Fruit fly (Drosophila melanogaster) whole organism, embryonic: ENCODE measurements around the gene Slu7.

ENCODE experiments used
- Abd-B ChIP-seq: fragments of 200-800 bp; sonication (Bioruptor generic); optimal IDR thresholded peaks from 2 replicates; lab custom pipeline; 2018; ENCODE audit warnings: missing biosample characterization, mild to moderate bottlenecking, missing genetic modification characterization, moderate library complexity
- BEAF-32 ChIP-seq: fragments of 200-800 bp; sonication (Bioruptor generic); optimal IDR thresholded peaks from 3 replicates; lab custom pipeline; 2017; ENCODE audit warnings: missing biosample characterization, missing genetic modification characterization, mild to moderate bottlenecking, moderate library complexity, missing genetic modification reagents
- CG10267 ChIP-seq: fragments of 200-800 bp; sonication (Bioruptor generic); optimal IDR thresholded peaks from 2 replicates; lab custom pipeline; 2018; ENCODE audit warnings: missing biosample characterization, mild to moderate bottlenecking, missing genetic modification characterization, moderate library complexity
- CG12219 ChIP-seq: fragments of 200-800 bp; sonication (Bioruptor generic); optimal IDR thresholded peaks from 3 replicates; lab custom pipeline; 2018; ENCODE audit warnings: missing biosample characterization, mild to moderate bottlenecking, missing genetic modification characterization
- CG15479 ChIP-seq: fragments of 200-800 bp; sonication (Bioruptor generic); optimal IDR thresholded peaks from 3 replicates; lab custom pipeline; 2019; ENCODE audit warnings: missing biosample characterization, mild to moderate bottlenecking, missing genetic modification characterization, moderate library complexity
- CG15601 ChIP-seq: fragments of 200-800 bp; sonication (Bioruptor generic); optimal IDR thresholded peaks from 3 replicates; lab custom pipeline; 2019; ENCODE audit warnings: missing biosample characterization, mild to moderate bottlenecking, missing genetic modification characterization, moderate library complexity
- CG18011 ChIP-seq: fragments of 200-800 bp; sonication (Bioruptor generic); optimal IDR thresholded peaks from 2 replicates; lab custom pipeline; 2017; ENCODE audit warnings: missing biosample characterization, missing genetic modification characterization, mild to moderate bottlenecking, moderate library complexity, missing genotype
- CG30431 ChIP-seq: fragments of 200-800 bp; sonication (Bioruptor generic); optimal IDR thresholded peaks from 2 replicates; lab custom pipeline; 2017; ENCODE audit warnings: missing biosample characterization, missing genetic modification characterization
- CG3163 ChIP-seq: fragments of 200-800 bp; sonication (Bioruptor generic); optimal IDR thresholded peaks from 3 replicates; lab custom pipeline; 2016; ENCODE audit warnings: missing biosample characterization, missing genetic modification characterization
- CG34224 ChIP-seq: fragments of 200-800 bp; sonication (Bioruptor generic); IDR thresholded peaks from 3 replicates; pipeline ENCODE4 v1.3.6; 2022; ENCODE audit warnings: missing biosample characterization, missing genetic modification characterization; ENCODE audit not compliant: partially characterized antibody
- CG3726 ChIP-seq: fragments of 200-800 bp; sonication (Bioruptor generic); IDR thresholded peaks from 3 replicates; pipeline ENCODE4, ENCODE4 v1.3.6; 2022; ENCODE audit warnings: missing biosample characterization, missing genetic modification characterization
- CG3838 ChIP-seq: fragments of 200-800 bp; sonication (Bioruptor generic); optimal IDR thresholded peaks from 3 replicates; lab custom pipeline; 2016; ENCODE audit warnings: missing biosample characterization, missing genetic modification characterization
- CG4282 ChIP-seq: fragments of 200-800 bp; sonication (Bioruptor generic); optimal IDR thresholded peaks from 2 replicates; lab custom pipeline; 2016; ENCODE audit warnings: missing biosample characterization, missing genetic modification characterization
- CG5180 ChIP-seq: fragments of 200-800 bp; sonication (Bioruptor generic); optimal IDR thresholded peaks from 3 replicates; lab custom pipeline; 2017; ENCODE audit warnings: missing biosample characterization, missing genetic modification characterization, mild to moderate bottlenecking, moderate library complexity, missing genetic modification reagents
- CG7786 ChIP-seq: fragments of 200-800 bp; sonication (Bioruptor generic); optimal IDR thresholded peaks from 2 replicates; lab custom pipeline; 2016; ENCODE audit warnings: missing biosample characterization, missing genetic modification characterization
- CG8290 ChIP-seq, 3 experiments: fragments of 200-800 bp; sonication (Bioruptor generic); optimal IDR thresholded peaks; 2 replicates each; lab custom pipeline; 2016 to 2019; ENCODE audit warnings: missing biosample characterization in 3 of 3, missing genetic modification characterization in 3 of 3, mild to moderate bottlenecking in 2 of 3, moderate library complexity in 1 of 3
- CHES-1-like ChIP-seq: fragments of 200-800 bp; sonication (Bioruptor generic); optimal IDR thresholded peaks from 2 replicates; lab custom pipeline; 2016; ENCODE audit warnings: missing biosample characterization, missing genetic modification characterization
- Chrac-16 ChIP-seq: fragments of 200-800 bp; sonication (Bioruptor generic); optimal IDR thresholded peaks from 3 replicates; lab custom pipeline; 2016; ENCODE audit warnings: missing biosample characterization, missing genetic modification characterization
- Deaf1 ChIP-seq: fragments of 200-800 bp; optimal IDR thresholded peaks from 3 replicates; lab custom pipeline; 2019; ENCODE audit warnings: missing biosample characterization, mild to moderate bottlenecking, missing genetic modification characterization, moderate library complexity
- Doc3 ChIP-seq: fragments of 200-800 bp; sonication (Bioruptor generic); IDR thresholded peaks from 3 replicates; pipeline ENCODE4 v1.3.6; 2022; ENCODE audit warnings: missing biosample characterization, missing genetic modification characterization; ENCODE audit not compliant: partially characterized antibody
- Dp ChIP-seq: fragments of 200-800 bp; sonication (Bioruptor generic); optimal IDR thresholded peaks from 2 replicates; lab custom pipeline; 2018; ENCODE audit warnings: missing biosample characterization, mild to moderate bottlenecking, missing genetic modification characterization, moderate library complexity
- Elba2 ChIP-seq: fragments of 200-800 bp; sonication (Bioruptor generic); optimal IDR thresholded peaks from 3 replicates; lab custom pipeline; 2016; ENCODE audit warnings: missing biosample characterization, missing genetic modification characterization
- Jarid2 ChIP-seq: fragments of 200-800 bp; sonication (Bioruptor generic); optimal IDR thresholded peaks from 3 replicates; lab custom pipeline; 2017; ENCODE audit warnings: mild to moderate bottlenecking, missing biosample characterization, missing genetic modification reagents, missing genetic modification characterization
- Kr ChIP-seq: fragments of 200-800 bp; sonication (Bioruptor generic); optimal IDR thresholded peaks from 2 replicates; lab custom pipeline; 2017; ENCODE audit warnings: missing biosample characterization, mild to moderate bottlenecking, missing genetic modification characterization
- Myb ChIP-seq: fragments of 200-800 bp; sonication (Bioruptor generic); optimal IDR thresholded peaks from 2 replicates; lab custom pipeline; 2016; ENCODE audit warnings: missing biosample characterization, missing genetic modification characterization
- NfI ChIP-seq: fragments of 200-800 bp; sonication (Bioruptor generic); optimal IDR thresholded peaks from 3 replicates; lab custom pipeline; 2018; ENCODE audit warnings: missing biosample characterization, mild to moderate bottlenecking, missing genetic modification characterization, moderate library complexity
- Pdp1 ChIP-seq, 2 experiments: fragments of 200-800 bp; sonication (Bioruptor generic); optimal IDR thresholded peaks; 3 replicates each; lab custom pipeline; 2016; ENCODE audit warnings: missing biosample characterization in 2 of 2, missing genetic modification characterization in 2 of 2, mild to moderate bottlenecking in 1 of 2, moderate library complexity in 1 of 2
- Rfx ChIP-seq: fragments of 200-800 bp; sonication (Bioruptor generic); IDR thresholded peaks from 2 replicates; pipeline ENCODE4 v1.3.6; 2022; ENCODE audit warnings: missing biosample characterization, missing genetic modification characterization
- Scr ChIP-seq: fragments of 200-800 bp; sonication (Bioruptor generic); IDR thresholded peaks from 2 replicates; pipeline ENCODE4 v1.3.6; 2022; ENCODE audit warnings: missing biosample characterization, missing genetic modification characterization; ENCODE audit not compliant: partially characterized antibody
- Sin3A ChIP-seq: fragments of >200 bp; optimal IDR thresholded peaks from 2 replicates; lab custom pipeline; 2018
- amos ChIP-seq: fragments of 200-800 bp; sonication (Bioruptor generic); IDR thresholded peaks from 2 replicates; pipeline ENCODE4 v1.3.6; 2022; ENCODE audit warnings: missing biosample characterization, missing genetic modification characterization; ENCODE audit not compliant: partially characterized antibody
- br ChIP-seq: fragments of >200 bp; optimal IDR thresholded peaks from 2 replicates; lab custom pipeline; 2017
- chn ChIP-seq: fragments of 200-800 bp; sonication (Bioruptor generic); optimal IDR thresholded peaks from 2 replicates; lab custom pipeline; 2016; ENCODE audit warnings: missing biosample characterization, missing genetic modification characterization
- ci ChIP-seq: fragments of 200-800 bp; sonication (Bioruptor generic); IDR thresholded peaks from 3 replicates; pipeline ENCODE4 v1.3.6; 2022; ENCODE audit warnings: missing biosample characterization, missing genetic modification characterization
- crp ChIP-seq, 2 experiments: fragments of 200-800 bp; sonication (Bioruptor generic); optimal IDR thresholded peaks; 2 replicates in 1 of 2; 3 replicates in 1 of 2; lab custom pipeline; 2017; ENCODE audit warnings: missing biosample characterization in 2 of 2, missing genetic modification characterization in 2 of 2, mild to moderate bottlenecking in 1 of 2, moderate library complexity in 1 of 2
- scrt ChIP-seq: fragments of 200-800 bp; sonication (Bioruptor generic); optimal IDR thresholded peaks from 2 replicates; lab custom pipeline; 2018; ENCODE audit warnings: missing biosample characterization, mild to moderate bottlenecking, missing genetic modification characterization, moderate library complexity
- sd ChIP-seq: fragments of 200-800 bp; sonication (Bioruptor generic); optimal IDR thresholded peaks from 3 replicates; lab custom pipeline; 2018; ENCODE audit warnings: missing biosample characterization, mild to moderate bottlenecking, missing genetic modification characterization, moderate library complexity
- slou ChIP-seq: fragments of 200-800 bp; sonication (Bioruptor generic); optimal IDR thresholded peaks from 3 replicates; lab custom pipeline; 2016; ENCODE audit warnings: missing biosample characterization, missing genetic modification characterization
- tin ChIP-seq: fragments of 200-800 bp; sonication (Bioruptor generic); optimal IDR thresholded peaks from 3 replicates; lab custom pipeline; 2016; ENCODE audit warnings: missing biosample characterization, missing genetic modification characterization
- ttk ChIP-seq: fragments of 200-800 bp; sonication (Bioruptor generic); IDR thresholded peaks from 2 replicates; pipeline ENCODE4 v2.1.2; 2022; ENCODE audit warnings: missing biosample characterization, missing genetic modification characterization
- twi ChIP-seq: fragments of 200-800 bp; optimal IDR thresholded peaks from 2 replicates; lab custom pipeline; 2019; ENCODE audit warnings: missing biosample characterization, mild to moderate bottlenecking, missing genetic modification characterization, moderate library complexity
- tx ChIP-seq: fragments of 200-800 bp; sonication (Bioruptor generic); optimal IDR thresholded peaks from 2 replicates; lab custom pipeline; 2016; ENCODE audit warnings: missing biosample characterization, missing genetic modification characterization
- unc-4 ChIP-seq: fragments of 200-800 bp; sonication (Bioruptor generic); IDR thresholded peaks from 2 replicates; pipeline ENCODE4 v1.3.6; 2022; ENCODE audit warnings: missing biosample characterization, missing genetic modification characterization; ENCODE audit not compliant: partially characterized antibody
- vnd ChIP-seq: fragments of 200-800 bp; sonication (Bioruptor generic); IDR thresholded peaks from 3 replicates; pipeline ENCODE4 v1.3.6; 2022; ENCODE audit warnings: missing biosample characterization, missing genetic modification characterization; ENCODE audit not compliant: partially characterized antibody
- wdn ChIP-seq: fragments of 200-800 bp; sonication (Bioruptor generic); IDR thresholded peaks from 2 replicates; pipeline ENCODE4 v1.3.6; 2022; ENCODE audit warnings: missing biosample characterization, missing genetic modification characterization
- wor ChIP-seq: fragments of 200-800 bp; sonication (Bioruptor generic); IDR thresholded peaks from 2 replicates; pipeline ENCODE4 v1.3.6; 2022; ENCODE audit warnings: missing biosample characterization, missing genetic modification characterization
- zf30C ChIP-seq: fragments of 200-800 bp; sonication (Bioruptor generic); optimal IDR thresholded peaks from 3 replicates; lab custom pipeline; 2018; ENCODE audit warnings: missing biosample characterization, mild to moderate bottlenecking, missing genetic modification characterization
- zfh1 ChIP-seq: fragments of 200-800 bp; sonication (Bioruptor generic); IDR thresholded peaks from 3 replicates; pipeline ENCODE4 v1.3.6; 2022; ENCODE audit warnings: missing biosample characterization, missing genetic modification characterization

Gene Slu7

dm6 chr3R:29039704-29040430 lies 996 bp upstream of the Slu7 start (continued):
- TF ChIP-seq wor (GFP tag; lab: Robert Waterston, UW) (no peak), Dp (GFP tag; lab: Kevin White, UChicago) (peak; percentile 57), zfh1 (GFP tag; lab: Robert Waterston, UW) (0 out of 3 replicates have a peak, but pooled peaks have one; percentile 50), Myb (GFP tag; lab: Kevin White, UChicago) (peak; percentile 10), BEAF-32 (GFP tag; lab: Kevin White, UChicago) (no peak), CG3838 (GFP tag; lab: Kevin White, UChicago) (no peak), CG34224 (GFP tag; lab: Robert Waterston, UW) (peak; percentile 8; the same call in 1 of the 3 replicates), unc-4 (peak; percentile 13; the same call in 1 of the 2 replicates), NfI (GFP tag; lab: Kevin White, UChicago) (peak; percentile 53), CG12219 (no peak), CG3163 (peak; percentile 33), tin (GFP tag; lab: Kevin White, UChicago) (peak; percentile 63), slou (GFP tag; lab: Kevin White, UChicago) (no peak), CG10267 (tag; lab: Kevin White, UChicago) (peak; percentile 85), Abd-B (GFP tag; lab: Kevin White, UChicago) (no peak), zf30C (GFP tag; lab: Kevin White, UChicago) (no peak), Doc3 (GFP tag; lab: Robert Waterston, UW) (0 out of 3 replicates have a peak, but pooled peaks have one; percentile 29), CHES-1-like (GFP tag; lab: Kevin White, UChicago) (peak; percentile 46), chn (GFP tag; lab: Kevin White, UChicago) (peak; percentile 66), CG15479 (GFP tag; lab: Kevin White, UChicago) (no peak), Sin3A (lab: Kevin White, UChicago) (no peak), sd (tag; lab: Kevin White, UChicago) (peak; percentile 29), scrt (GFP tag; lab: Kevin White, UChicago) (peak; percentile 32), twi (tag; lab: Kevin White, UChicago) (no peak), ci (GFP tag; lab: Robert Waterston, UW) (peak; percentile 48; the same call in 2 of the 3 replicates), amos (peak; percentile 6; the same call in 1 of the 2 replicates), Elba2 (peak; percentile 99), CG4282 (GFP tag; lab: Kevin White, UChicago) (peak; percentile 23), crp (GFP tag; optimal IDR thresholded peaks at IDR 0.05; lab: Kevin White, UChicago) (peak in 1 of 2 experiments; percentile 70), CG30431 (GFP tag; lab: Kevin White, UChicago) (no peak), Chrac-16 (GFP tag; lab: Kevin White, UChicago) (peak; percentile 43), CG8290 (GFP tag; optimal IDR thresholded peaks at IDR 0.05; lab: Kevin White, UChicago) (peak; percentile 39), CG8290 (tag; optimal IDR thresholded peaks at IDR 0.05; lab: Kevin White, UChicago) (peak; percentile 19 to 79), vnd (GFP tag; lab: Robert Waterston, UW) (no peak), Deaf1 (tag; lab: Kevin White, UChicago) (no peak), br (lab: Kevin White, UChicago) (no peak), Jarid2 (GFP tag; lab: Kevin White, UChicago) (no peak), tx (GFP tag; lab: Kevin White, UChicago) (no peak), wdn (0 out of 2 replicates have a peak, but pooled peaks have one; percentile 10), CG7786 (GFP tag; lab: Kevin White, UChicago) (peak; percentile 12), Pdp1 (GFP tag; optimal IDR thresholded peaks at IDR 0.05; lab: Kevin White, UChicago) (peak in 1 of 2 experiments; percentile 8), CG15601 (tag; lab: Kevin White, UChicago) (no peak), CG18011 (peak; percentile 38), CG3726 (GFP tag; lab: Robert Waterston, UW) (no peak), ttk (GFP tag; lab: Robert Waterston, UW) (no peak), CG5180 (GFP tag; lab: Kevin White, UChicago) (no peak), Kr (GFP tag; lab: Kevin White, UChicago) (no peak), Scr (GFP tag; lab: Robert Waterston, UW) (no peak), Rfx (peak; percentile 69)
